Fruit fly (Drosophila melanogaster): ENCODE results near the gene Oamb.

DNA sequence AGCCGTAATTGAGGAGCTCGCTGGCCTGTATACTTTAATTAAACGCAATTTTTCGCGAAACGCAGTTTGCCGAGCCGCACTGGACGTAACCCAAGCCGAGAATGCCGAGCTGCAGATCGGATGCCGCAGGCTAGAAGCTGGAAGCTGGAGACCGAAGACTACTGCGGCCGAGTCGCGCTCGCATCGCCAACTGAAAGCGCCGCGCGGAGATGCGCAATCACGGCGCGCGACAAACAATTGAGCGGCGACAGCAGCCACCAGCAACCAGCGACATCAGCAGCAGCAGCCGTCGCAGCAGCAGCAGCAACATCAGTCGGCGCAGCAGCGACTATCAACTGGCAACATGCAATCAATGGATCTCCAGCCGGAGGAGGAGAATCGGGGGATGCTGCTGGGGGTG lies 57.7 kb downstream of the Oamb start:
- no peak for TF ChIP-seq lola (GFP tag; optimal IDR thresholded peaks at IDR 0.05)
- TF ChIP-seq Abd-B (GFP tag; optimal IDR thresholded peaks at IDR 0.05), result no peak
- no peak for TF ChIP-seq pan (optimal IDR thresholded peaks at IDR 0.05)
- TF ChIP-seq psq (GFP tag; optimal IDR thresholded peaks at IDR 0.05), result no peak
- no peak for TF ChIP-seq dl (GFP tag; optimal IDR thresholded peaks at IDR 0.05; ENCODE audit: insufficient read depth in 1 of 2, partially characterized antibody in 2 of 2)
- no peak for TF ChIP-seq Mio (GFP tag; optimal IDR thresholded peaks at IDR 0.05)
- no peak for TF ChIP-seq br (GFP tag; optimal IDR thresholded peaks at IDR 0.05)
- TF ChIP-seq Sp1 (GFP tag; optimal IDR thresholded peaks at IDR 0.05), result no peak
- no peak for TF ChIP-seq Hr83 (GFP tag; optimal IDR thresholded peaks at IDR 0.05; ENCODE audit: poor library complexity, severe bottlenecking)
- no peak for TF ChIP-seq Myc (optimal IDR thresholded peaks at IDR 0.05)
- TF ChIP-seq brk (GFP tag; optimal IDR thresholded peaks at IDR 0.05), result no peak
- TF ChIP-seq usp (GFP tag; optimal IDR thresholded peaks at IDR 0.05), result no peak
- no peak for TF ChIP-seq h (GFP tag; optimal IDR thresholded peaks at IDR 0.05)
- TF ChIP-seq Hr78 (GFP tag; optimal IDR thresholded peaks at IDR 0.05), result no peak

Measured in whole organism, wandering third instar larva.